Fruit fly (Drosophila melanogaster) whole organism, prepupa: ENCODE measurements around the gene CG33688.

Experiments used
- Blimp-1 ChIP-seq: fragments of 200-800 bp; sonication (Bioruptor generic); optimal IDR thresholded peaks from 3 replicates; lab custom pipeline; 2017; ENCODE audit warnings: missing biosample characterization, missing genetic modification characterization, mild to moderate bottlenecking, moderate library complexity, missing genetic modification reagents
- CG10669 ChIP-seq: fragments of 200-800 bp; sonication (Bioruptor generic); optimal IDR thresholded peaks from 3 replicates; lab custom pipeline; 2018; ENCODE audit warnings: missing biosample characterization, mild to moderate bottlenecking, missing genetic modification characterization, moderate library complexity
- CG15336 ChIP-seq: fragments of 200-800 bp; sonication (Bioruptor generic); IDR thresholded peaks from 2 replicates; pipeline ENCODE4 v1.3.6; 2022; ENCODE audit warnings: missing biosample characterization, missing genetic modification characterization
- CG1621 ChIP-seq: fragments of 200-800 bp; sonication (Bioruptor generic); optimal IDR thresholded peaks from 3 replicates; lab custom pipeline; 2018; ENCODE audit warnings: missing biosample characterization, mild to moderate bottlenecking, missing genetic modification characterization
- CG16779 ChIP-seq: fragments of 200-800 bp; sonication (Bioruptor generic); optimal IDR thresholded peaks from 3 replicates; lab custom pipeline; 2017; ENCODE audit warnings: missing biosample characterization, mild to moderate bottlenecking, missing genetic modification characterization
- CG3032 ChIP-seq: fragments of 200-800 bp; optimal IDR thresholded peaks from 2 replicates; lab custom pipeline; 2019; ENCODE audit warnings: missing biosample characterization, mild to moderate bottlenecking, missing genetic modification characterization, moderate library complexity
- CG32006 ChIP-seq: fragments of 200-800 bp; sonication (Bioruptor generic); optimal IDR thresholded peaks from 3 replicates; lab custom pipeline; 2017; ENCODE audit warnings: missing biosample characterization, mild to moderate bottlenecking, missing genetic modification characterization
- CG34406 ChIP-seq: fragments of 200-800 bp; sonication (Bioruptor generic); optimal IDR thresholded peaks from 3 replicates; lab custom pipeline; 2016; ENCODE audit warnings: missing biosample characterization, missing genetic modification characterization
- CG4318 ChIP-seq: fragments of 200-800 bp; sonication (Bioruptor generic); optimal IDR thresholded peaks from 3 replicates; lab custom pipeline; 2017; ENCODE audit warnings: missing biosample characterization, mild to moderate bottlenecking, missing genetic modification characterization
- CG6163 ChIP-seq: fragments of 200-800 bp; sonication (Bioruptor generic); IDR thresholded peaks from 3 replicates; pipeline ENCODE4 v1.3.6; 2022; ENCODE audit warnings: missing biosample characterization, missing genetic modification characterization
- CG6276 ChIP-seq: fragments of 200-800 bp; sonication (Bioruptor generic); optimal IDR thresholded peaks from 2 replicates; lab custom pipeline; 2017; ENCODE audit warnings: missing biosample characterization, mild to moderate bottlenecking, missing genetic modification characterization
- CG6792 ChIP-seq: fragments of 200-800 bp; sonication (Bioruptor generic); optimal IDR thresholded peaks from 3 replicates; lab custom pipeline; 2016; ENCODE audit warnings: missing biosample characterization, missing genetic modification characterization
- CG6808 ChIP-seq: fragments of 200-800 bp; sonication (Bioruptor generic); optimal IDR thresholded peaks from 3 replicates; lab custom pipeline; 2017; ENCODE audit warnings: missing biosample characterization, missing genetic modification characterization, mild to moderate bottlenecking, moderate library complexity, missing genetic modification reagents
- CG6854 ChIP-seq: fragments of 200-800 bp; sonication (Bioruptor generic); optimal IDR thresholded peaks from 2 replicates; lab custom pipeline; 2017; ENCODE audit warnings: missing biosample characterization, mild to moderate bottlenecking, missing genetic modification characterization
- CG8119 ChIP-seq: fragments of 200-800 bp; sonication (Bioruptor generic); IDR thresholded peaks from 3 replicates; pipeline ENCODE4 v1.3.6; 2022; ENCODE audit warnings: missing biosample characterization, missing genetic modification characterization
- CG9139 ChIP-seq: fragments of 200-800 bp; sonication (Bioruptor generic); optimal IDR thresholded peaks from 3 replicates; lab custom pipeline; 2017; ENCODE audit warnings: missing biosample characterization, mild to moderate bottlenecking, missing genetic modification characterization
- Eip75B ChIP-seq: fragments of 200-800 bp; sonication (Bioruptor generic); optimal IDR thresholded peaks from 3 replicates; lab custom pipeline; 2016; ENCODE audit warnings: missing biosample characterization, missing genetic modification characterization
- Eip93F ChIP-seq: fragments of 200-800 bp; sonication (Bioruptor generic); optimal IDR thresholded peaks from 2 replicates; lab custom pipeline; 2016; ENCODE audit warnings: missing biosample characterization, mild to moderate bottlenecking, missing genetic modification characterization
- Ets96B ChIP-seq: fragments of 200-800 bp; optimal IDR thresholded peaks from 2 replicates; lab custom pipeline; 2019; ENCODE audit warnings: missing biosample characterization, mild to moderate bottlenecking, missing genetic modification characterization, moderate library complexity
- Gug ChIP-seq: fragments of 200-800 bp; sonication (Bioruptor generic); IDR thresholded peaks from 2 replicates; pipeline ENCODE4 v1.3.6; 2022; ENCODE audit warnings: missing biosample characterization, missing genetic modification characterization
- Hr39 ChIP-seq: fragments of 200-800 bp; sonication (Bioruptor generic); optimal IDR thresholded peaks from 2 replicates; lab custom pipeline; 2016; ENCODE audit warnings: missing biosample characterization, missing genetic modification characterization
- Hr4 ChIP-seq: fragments of 200-800 bp; sonication (Bioruptor generic); optimal IDR thresholded peaks from 3 replicates; lab custom pipeline; 2016; ENCODE audit warnings: missing biosample characterization, missing genetic modification characterization
- Lpt ChIP-seq: fragments of 200-800 bp; sonication (Bioruptor generic); optimal IDR thresholded peaks from 3 replicates; lab custom pipeline; 2016; ENCODE audit warnings: missing biosample characterization, missing genetic modification characterization
- Met ChIP-seq: fragments of 200-800 bp; sonication (Bioruptor generic); optimal IDR thresholded peaks from 3 replicates; lab custom pipeline; 2016; ENCODE audit warnings: missing biosample characterization, missing genetic modification characterization
- OdsH ChIP-seq: fragments of 200-800 bp; sonication (Bioruptor generic); optimal IDR thresholded peaks from 3 replicates; lab custom pipeline; 2016; ENCODE audit warnings: missing biosample characterization, missing genetic modification characterization
- Smox ChIP-seq: fragments of 200-800 bp; sonication (Bioruptor generic); optimal IDR thresholded peaks from 3 replicates; lab custom pipeline; 2016; ENCODE audit warnings: missing biosample characterization, missing genetic modification characterization
- Sox102F ChIP-seq: fragments of 200-800 bp; sonication (Bioruptor generic); optimal IDR thresholded peaks from 2 replicates; lab custom pipeline; 2016; ENCODE audit warnings: missing biosample characterization, mild to moderate bottlenecking, missing genetic modification characterization
- Sox14 ChIP-seq: fragments of 200-800 bp; sonication (Bioruptor generic); optimal IDR thresholded peaks from 3 replicates; lab custom pipeline; 2016; ENCODE audit warnings: missing biosample characterization, missing genetic modification characterization
- acj6 ChIP-seq: fragments of 200-800 bp; sonication (Bioruptor generic); optimal IDR thresholded peaks from 3 replicates; lab custom pipeline; 2016; ENCODE audit warnings: missing biosample characterization, missing genetic modification characterization
- cyc ChIP-seq: fragments of 200-800 bp; sonication (Bioruptor generic); optimal IDR thresholded peaks from 3 replicates; lab custom pipeline; 2016; ENCODE audit warnings: missing biosample characterization, missing genetic modification characterization
- dsx ChIP-seq: fragments of 200-800 bp; optimal IDR thresholded peaks from 3 replicates; lab custom pipeline; 2019; ENCODE audit warnings: missing biosample characterization, mild to moderate bottlenecking, missing genetic modification characterization, moderate library complexity; ENCODE audit not compliant: poor library complexity, severe bottlenecking
- eg ChIP-seq: fragments of 200-800 bp; sonication (Bioruptor generic); IDR thresholded peaks from 3 replicates; pipeline ENCODE4 v1.3.6; 2022; ENCODE audit warnings: missing biosample characterization, missing genetic modification characterization
- fd59A ChIP-seq: fragments of 200-800 bp; sonication (Bioruptor generic); optimal IDR thresholded peaks from 2 replicates; lab custom pipeline; 2017; ENCODE audit warnings: missing biosample characterization, mild to moderate bottlenecking, missing genetic modification characterization, missing genetic modification reagents
- fd85E ChIP-seq: fragments of 200-800 bp; sonication (Bioruptor generic); optimal IDR thresholded peaks from 3 replicates; lab custom pipeline; 2016; ENCODE audit warnings: missing biosample characterization, missing genetic modification characterization
- lz ChIP-seq: fragments of 200-800 bp; sonication (Bioruptor generic); optimal IDR thresholded peaks from 3 replicates; lab custom pipeline; 2016; ENCODE audit warnings: missing biosample characterization, missing genetic modification characterization
- salr ChIP-seq, 2 experiments: fragments of 200-800 bp; sonication (Bioruptor generic); optimal IDR thresholded peaks; 3 replicates each; lab custom pipeline; 2016 to 2018; ENCODE audit warnings: missing biosample characterization in 2 of 2, missing genetic modification characterization in 2 of 2, mild to moderate bottlenecking in 1 of 2
- spab ChIP-seq: fragments of 200-800 bp; sonication (Bioruptor generic); optimal IDR thresholded peaks from 2 replicates; lab custom pipeline; 2017; ENCODE audit warnings: missing biosample characterization, mild to moderate bottlenecking, missing genetic modification characterization, missing genetic modification reagents
- ss ChIP-seq, 2 experiments: fragments of 200-800 bp; sonication (Bioruptor generic); optimal IDR thresholded peaks; 2 replicates in 1 of 2; 3 replicates in 1 of 2; lab custom pipeline; 2017 to 2018; ENCODE audit warnings: mild to moderate bottlenecking in 2 of 2, missing biosample characterization in 2 of 2, missing genetic modification characterization in 2 of 2, moderate library complexity in 1 of 2
- svp ChIP-seq: fragments of 200-800 bp; sonication (Bioruptor generic); peaks from one replicate; lab custom pipeline; 2016; ENCODE audit warnings: missing biosample characterization, missing genetic modification characterization
- topi ChIP-seq: fragments of 200-800 bp; sonication (Bioruptor generic); optimal IDR thresholded peaks from 3 replicates; lab custom pipeline; 2016; ENCODE audit warnings: missing biosample characterization, missing genetic modification characterization
- vri ChIP-seq: fragments of 200-800 bp; sonication (Bioruptor generic); optimal IDR thresholded peaks from 3 replicates; lab custom pipeline; 2016; ENCODE audit warnings: missing biosample characterization, mild to moderate bottlenecking, missing genetic modification characterization

The CG33688 gene

dm6 chr3L:16182633-16183462 lies 16.2 kb upstream of the CG33688 start (continued):
- TF ChIP-seq CG6792 (GFP tag; lab: Kevin White, UChicago) (peak; percentile 18), Gug (no peak), OdsH (GFP tag; lab: Kevin White, UChicago) (peak; percentile 59), svp (GFP tag; lab: Kevin White, UChicago) (peak; percentile 89), fd85E (GFP tag; lab: Kevin White, UChicago) (no peak), Hr39 (GFP tag; lab: Kevin White, UChicago) (peak; percentile 54), CG1621 (tag; lab: Kevin White, UChicago) (no peak), Blimp-1 (GFP tag; lab: Kevin White, UChicago) (no peak), CG6854 (no peak), dsx (GFP tag; lab: Kevin White, UChicago) (peak; percentile 6), CG10669 (GFP tag; lab: Kevin White, UChicago) (peak; percentile 37), lz (GFP tag; lab: Kevin White, UChicago) (peak; percentile 34), acj6 (GFP tag; lab: Kevin White, UChicago) (peak; percentile 57), topi (GFP tag; lab: Kevin White, UChicago) (peak; percentile 75), Eip75B (GFP tag; lab: Kevin White, UChicago) (peak; percentile 26), Hr4 (GFP tag; lab: Kevin White, UChicago) (no peak), cyc (GFP tag; lab: Kevin White, UChicago) (peak; percentile 63)
- TF ChIP-seq, all 60 proteins: peak for 34

dm6 chr3L:16183493-16183892 lies 15.5 kb upstream of the CG33688 start:
- TF ChIP-seq CG6808: no peak
- TF ChIP-seq vri: no peak
- no peak for TF ChIP-seq CG9139 (GFP tag; lab: Kevin White, UChicago)
- no peak for TF ChIP-seq CG8119
- TF ChIP-seq Sox14 (GFP tag; lab: Kevin White, UChicago): no peak
- TF ChIP-seq Met (GFP tag; lab: Kevin White, UChicago): no peak
- no peak for TF ChIP-seq CG15336 (GFP tag; lab: Robert Waterston, UW)
- TF ChIP-seq ss (GFP tag; optimal IDR thresholded peaks at IDR 0.05; lab: Kevin White, UChicago): no peak
- TF ChIP-seq CG3032 (tag; lab: Kevin White, UChicago): no peak
- TF ChIP-seq dsx (GFP tag; lab: Kevin White, UChicago): no peak
- TF ChIP-seq fd59A: no peak
- no peak for TF ChIP-seq CG6276 (GFP tag; lab: Kevin White, UChicago)
- no peak for TF ChIP-seq CG4318 (GFP tag; lab: Kevin White, UChicago)
- no peak for TF ChIP-seq lz (GFP tag; lab: Kevin White, UChicago)
- no peak for TF ChIP-seq Sox102F
- TF ChIP-seq spab: no peak
- TF ChIP-seq Lpt (GFP tag; lab: Kevin White, UChicago): no peak
- no peak for TF ChIP-seq CG6792 (GFP tag; lab: Kevin White, UChicago)
- TF ChIP-seq fd85E (GFP tag; lab: Kevin White, UChicago): no peak
- TF ChIP-seq eg (GFP tag; lab: Robert Waterston, UW): no peak

- TF ChIP-seq CG34406 (GFP tag; lab: Kevin White, UChicago) (peak; percentile 19), CG16779 (no peak), Ets96B (tag; lab: Kevin White, UChicago) (peak; percentile 60), eg (GFP tag; lab: Robert Waterston, UW) (no peak), Sox102F (no peak), Smox (GFP tag; lab: Kevin White, UChicago) (peak; percentile 0), CG10669 (GFP tag; lab: Kevin White, UChicago) (no peak), CG6163 (GFP tag; lab: Robert Waterston, UW) (no peak), Gug (no peak), fd85E (GFP tag; lab: Kevin White, UChicago) (no peak), CG3032 (tag; lab: Kevin White, UChicago) (peak; percentile 63), CG8119 (no peak), topi (GFP tag; lab: Kevin White, UChicago) (peak; percentile 33), salr (GFP tag; optimal IDR thresholded peaks at IDR 0.05; lab: Kevin White, UChicago) (no peak), CG1621 (tag; lab: Kevin White, UChicago) (no peak), Eip93F (GFP tag; lab: Kevin White, UChicago) (no peak), OdsH (GFP tag; lab: Kevin White, UChicago) (peak; percentile 47), Blimp-1 (GFP tag; lab: Kevin White, UChicago) (no peak), Met (GFP tag; lab: Kevin White, UChicago) (peak; percentile 56), CG6792 (GFP tag; lab: Kevin White, UChicago) (peak; percentile 18), CG4318 (GFP tag; lab: Kevin White, UChicago) (peak; percentile 1), CG32006 (GFP tag; lab: Kevin White, UChicago) (peak; percentile 42), spab (peak; percentile 67), Sox14 (GFP tag; lab: Kevin White, UChicago) (no peak)
Measured at dm6 chr3L:16189058-16189924, 9.7 kb upstream of the CG33688 start.
